Worm (Caenorhabditis elegans) whole organism, L1 larva: ENCODE data around the gene fbxa-94.

Experiments used
- C34B4.2 ChIP-seq: sonication (generic microtip); optimal IDR thresholded peaks from 2 replicates; lab custom pipeline; 2017; ENCODE audit warnings: mild to moderate bottlenecking, missing genetic modification characterization, missing compliant biosample characterization
- ceh-82 ChIP-seq, 3 experiments: fragments of 150-350 bp in 1 of 3; sonication (generic microtip) in 2 of 3; optimal IDR thresholded peaks; 2 replicates each; lab custom pipeline; 2014 to 2017; ENCODE audit warnings: missing biosample characterization in 3 of 3, missing genetic modification characterization in 3 of 3
- ceh-88 ChIP-seq: fragments of 200-800 bp; sonication (Bioruptor generic); IDR thresholded peaks from 2 replicates; pipeline ENCODE4 v1.3.6; 2022; ENCODE audit warnings: missing genetic modification characterization, missing compliant biosample characterization
- dpl-1 ChIP-seq, 3 experiments: fragments of 150-350 bp in 2 of 3; sonication (generic microtip) in 1 of 3; optimal IDR thresholded peaks; 2 replicates each; lab custom pipeline; 2014 to 2017; ENCODE audit warnings: missing biosample characterization in 3 of 3, missing genetic modification characterization in 3 of 3, missing genetic modification reagents in 3 of 3
- egl-13 ChIP-seq: sonication (generic microtip); optimal IDR thresholded peaks from 2 replicates; lab custom pipeline; 2016; ENCODE audit warnings: missing genotype, missing genetic modification reagents, missing genetic modification characterization, missing compliant biosample characterization
- elt-2 ChIP-seq: sonication (generic microtip); optimal IDR thresholded peaks from 2 replicates; lab custom pipeline; 2016; ENCODE audit warnings: missing genetic modification characterization, mild to moderate bottlenecking, inconsistent platforms, missing compliant biosample characterization, missing genetic modification reagents
- ets-5 ChIP-seq: fragments of 200-800 bp; sonication (Bioruptor generic); IDR thresholded peaks from 2 replicates; pipeline ENCODE4 v1.3.6; 2022; ENCODE audit warnings: missing genetic modification characterization, missing compliant biosample characterization
- fos-1 ChIP-seq: fragments of 150-350 bp; optimal IDR thresholded peaks from 2 replicates; lab custom pipeline; 2014; ENCODE audit warnings: missing biosample characterization, missing genetic modification characterization
- grh-1 ChIP-seq: fragments of 200-800 bp; sonication (Bioruptor generic); IDR thresholded peaks from 2 replicates; pipeline ENCODE4 v1.3.6; 2022; ENCODE audit warnings: missing genetic modification reagents, missing genetic modification characterization, missing compliant biosample characterization
- hlh-4 ChIP-seq: sonication (generic microtip); optimal IDR thresholded peaks from 2 replicates; lab custom pipeline; 2016; ENCODE audit warnings: mild to moderate bottlenecking, missing genetic modification characterization, missing compliant biosample characterization
- isw-1 ChIP-seq: fragments of 200-800 bp; sonication (Bioruptor generic); IDR thresholded peaks from 2 replicates; pipeline ENCODE4 v1.3.6; 2022; ENCODE audit warnings: missing genetic modification characterization, missing compliant biosample characterization
- lin-39 ChIP-seq: fragments of 150-350 bp; optimal IDR thresholded peaks from 2 replicates; lab custom pipeline; 2014; ENCODE audit warnings: missing biosample characterization, missing genetic modification reagents, missing genetic modification characterization
- mab-9 ChIP-seq: fragments of 200-800 bp; sonication (Bioruptor generic); IDR thresholded peaks from 2 replicates; pipeline ENCODE4 v1.3.6; 2022; ENCODE audit warnings: missing genetic modification reagents, missing genetic modification characterization, missing compliant biosample characterization
- nhr-11 ChIP-seq: fragments of 150-350 bp; optimal IDR thresholded peaks from 2 replicates; lab custom pipeline; 2014; ENCODE audit warnings: missing biosample characterization, missing genetic modification characterization
- nhr-12 ChIP-seq: sonication (generic microtip); optimal IDR thresholded peaks from 2 replicates; lab custom pipeline; 2017; ENCODE audit warnings: missing biosample characterization, missing genetic modification characterization
- nhr-20 ChIP-seq: sonication (generic microtip); optimal IDR thresholded peaks from 2 replicates; lab custom pipeline; 2016; ENCODE audit warnings: mild to moderate bottlenecking, missing genetic modification characterization, missing compliant biosample characterization
- nhr-71 ChIP-seq: sonication (generic microtip); optimal IDR thresholded peaks from 2 replicates; lab custom pipeline; 2016; ENCODE audit warnings: mild to moderate bottlenecking, missing genetic modification characterization, moderate library complexity, missing compliant biosample characterization
- nhr-76 ChIP-seq: sonication (generic microtip); optimal IDR thresholded peaks from 2 replicates; lab custom pipeline; 2017; ENCODE audit warnings: missing biosample characterization, missing genetic modification characterization
- nhr-85 ChIP-seq: sonication (generic microtip); peaks from one replicate; lab custom pipeline; 2016; ENCODE audit warnings: missing genetic modification characterization, inconsistent platforms, missing compliant biosample characterization
- pag-3 ChIP-seq: sonication (generic microtip); optimal IDR thresholded peaks from 2 replicates; lab custom pipeline; 2017; ENCODE audit warnings: missing genetic modification characterization, mild to moderate bottlenecking, missing compliant biosample characterization, antibody characterized with exemption, borderline replicate concordance; ENCODE audit not compliant: insufficient read depth
- pax-3 ChIP-seq: fragments of 200-800 bp; sonication (Bioruptor generic); optimal IDR thresholded peaks from 2 replicates; lab custom pipeline; 2018; ENCODE audit warnings: mild to moderate bottlenecking, missing genetic modification characterization, moderate library complexity, missing compliant biosample characterization
- pqm-1 ChIP-seq: sonication (generic microtip); optimal IDR thresholded peaks from 3 replicates; lab custom pipeline; 2017; ENCODE audit warnings: missing biosample characterization, missing genetic modification characterization
- snu-23 ChIP-seq: sonication (generic microtip); optimal IDR thresholded peaks from 2 replicates; lab custom pipeline; 2016; ENCODE audit warnings: missing genetic modification characterization, missing compliant biosample characterization
- sptf-1 ChIP-seq: fragments of 150-350 bp; optimal IDR thresholded peaks from 2 replicates; lab custom pipeline; 2014; ENCODE audit warnings: missing biosample characterization, missing genetic modification characterization
- unc-62 ChIP-seq: fragments of 150-350 bp; optimal IDR thresholded peaks from 2 replicates; lab custom pipeline; 2014; ENCODE audit warnings: missing biosample characterization, missing genetic modification reagents, missing genetic modification characterization
- vab-15 ChIP-seq: sonication (generic microtip); optimal IDR thresholded peaks from 2 replicates; lab custom pipeline; 2017; ENCODE audit warnings: missing genotype, mild to moderate bottlenecking, missing genetic modification characterization, missing compliant biosample characterization
- xbp-1 ChIP-seq: sonication (generic microtip); optimal IDR thresholded peaks from 2 replicates; lab custom pipeline; 2016; ENCODE audit warnings: missing genetic modification characterization, missing compliant biosample characterization

fbxa-94 gene

ce11 chrV:15610350-15610940 lies 37.7 kb downstream of the fbxa-94 start, which contains the start of the genes fbxa-153 and str-12 (continued):
- TF ChIP-seq elt-2 (tag; lab: Kevin White, UChicago) (no peak), unc-62 (no peak), nhr-85 (tag; lab: Kevin White, UChicago) (no peak), ceh-82 (tag; optimal IDR thresholded peaks at IDR 0.05; lab: Kevin White, UChicago) (peak in 1 of 3 experiments; percentile 28), nhr-11 (no peak), xbp-1 (tag; lab: Kevin White, UChicago) (no peak)
- TF ChIP-seq, all 84 proteins: peak for 8

DNA sequence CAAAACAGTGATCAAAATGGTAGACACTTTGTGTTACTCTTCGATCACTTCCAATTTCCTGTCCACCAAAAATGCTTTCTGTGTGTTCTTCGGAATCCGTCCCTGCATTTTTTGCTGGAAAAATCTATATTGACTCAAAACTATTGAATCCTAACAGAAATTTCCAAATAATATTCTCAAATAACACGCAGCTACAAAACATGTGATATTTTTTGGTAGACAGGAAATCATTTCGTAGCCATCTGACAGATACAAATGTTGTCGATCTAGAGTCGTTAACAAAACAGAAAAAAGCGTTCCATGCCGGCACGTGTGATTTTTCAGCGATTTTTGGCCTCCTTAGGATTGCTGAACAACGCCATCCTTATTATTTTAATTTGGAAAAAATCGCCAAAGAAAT lies 40.2 kb downstream of the fbxa-94 start, which contains the start of gene str-263:
str-263 (plus strand) TSS at position 301 of the 400 bp plus-strand sequence.
- TF ChIP-seq pqm-1 (no peak), nhr-12 (tag; lab: Kevin White, UChicago) (no peak), ceh-88 (GFP tag; lab: Robert Waterston, UW) (no peak), fos-1 (tag; lab: Kevin White, UChicago) (no peak), pax-3 (tag; lab: Kevin White, UChicago) (no peak), C34B4.2 (tag; lab: Kevin White, UChicago) (no peak), nhr-71 (tag; lab: Kevin White, UChicago) (no peak), ets-5 (GFP tag; lab: Robert Waterston, UW) (no peak), lin-39 (tag; lab: Kevin White, UChicago) (no peak), dpl-1 (GFP tag; optimal IDR thresholded peaks at IDR 0.05; lab: Kevin White, UChicago) (no peak), hlh-4 (no peak), grh-1 (GFP tag; lab: Robert Waterston, UW) (no peak), vab-15 (no peak), nhr-76 (no peak), mab-9 (no peak), sptf-1 (tag; lab: Kevin White, UChicago) (no peak), isw-1 (no peak), nhr-20 (tag; lab: Kevin White, UChicago) (no peak), egl-13 (tag; lab: Kevin White, UChicago) (no peak)

DNA sequence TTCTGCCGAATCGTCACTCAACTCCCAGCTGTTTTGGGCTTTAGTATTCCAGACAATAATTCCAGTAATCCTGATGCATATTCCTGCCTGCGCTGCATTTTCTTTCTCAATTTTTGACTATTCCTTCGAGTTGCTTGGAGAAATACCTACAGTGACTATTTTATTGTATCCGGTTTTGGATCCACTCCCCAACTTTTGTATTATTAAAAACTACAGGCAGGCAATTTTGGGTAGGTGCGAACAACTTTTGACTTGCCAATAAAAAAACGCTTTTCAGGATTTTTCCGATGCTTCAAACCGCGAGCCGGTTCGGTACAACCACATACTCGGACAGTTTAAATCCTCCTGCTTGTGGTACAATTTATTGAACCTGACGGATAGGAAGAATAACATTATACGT lies 41.8 kb downstream of the fbxa-94 start:
- no peak for TF ChIP-seq vab-15
- no peak for TF ChIP-seq pag-3 (tag; lab: Kevin White, UChicago)

DNA sequence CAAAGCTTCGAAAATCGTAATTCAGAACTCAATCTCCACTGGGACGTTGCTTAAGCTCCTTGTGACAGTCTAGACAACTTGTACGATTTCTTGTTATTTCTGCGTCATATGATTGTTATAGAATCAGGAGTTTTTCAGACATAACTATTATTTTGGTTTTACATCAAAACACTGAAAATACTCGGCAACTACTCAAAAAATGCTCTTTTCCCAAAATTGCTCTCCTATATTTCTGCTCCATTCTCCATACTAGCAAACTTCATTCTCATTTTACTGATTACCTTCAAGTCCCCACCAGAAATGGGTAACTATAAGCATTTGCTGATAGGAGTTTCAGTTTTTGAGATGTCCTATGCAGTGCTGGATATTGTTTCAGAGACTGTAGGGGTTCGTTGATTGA lies 48.8 kb downstream of the fbxa-94 start, which contains the start of gene C55A1.1:
C55A1.1 (plus strand) TSS at position 301 of the 400 bp plus-strand sequence.
- TF ChIP-seq nhr-76 (no peak), hlh-4 (no peak), snu-23 (GFP tag; lab: Kevin White, UChicago) (no peak)
